Worm (Caenorhabditis elegans): Measurements from ENCODE around the gene BE10.5.

BE10.5 gene

ce11 chrIII:12788239-12788638, 18.4 kb downstream of the BE10.5 start:
- no peak for TF ChIP-seq ama-1 (optimal IDR thresholded peaks at IDR 0.05)
- TF ChIP-seq Y55F3AM.14 (GFP tag; optimal IDR thresholded peaks at IDR 0.05), result no peak
- TF ChIP-seq C34F6.9 (tag; optimal IDR thresholded peaks at IDR 0.05), result no peak
- TF ChIP-seq nhr-21 (tag; optimal IDR thresholded peaks at IDR 0.05), result no peak
- no peak for TF ChIP-seq lin-39 (tag; optimal IDR thresholded peaks at IDR 0.05)
- TF ChIP-seq nhr-11 (tag; optimal IDR thresholded peaks at IDR 0.05), result no peak
- TF ChIP-seq lin-11 (tag; optimal IDR thresholded peaks at IDR 0.05), result no peak
- TF ChIP-seq alr-1 (tag; optimal IDR thresholded peaks at IDR 0.05), result no peak
- TF ChIP-seq ztf-1 (GFP tag; conservative IDR thresholded peaks at IDR 0.05), result no peak
- no peak for TF ChIP-seq unc-39 (tag; optimal IDR thresholded peaks at IDR 0.05)
- TF ChIP-seq peb-1 (tag; optimal IDR thresholded peaks at IDR 0.05), result no peak
- TF ChIP-seq ztf-4 (tag; optimal IDR thresholded peaks at IDR 0.05), result no peak
- TF ChIP-seq snpc-4 (tag; optimal IDR thresholded peaks at IDR 0.05), result no peak
- TF ChIP-seq mab-5 (tag; optimal IDR thresholded peaks at IDR 0.05), result no peak
- no peak for TF ChIP-seq lin-13 (GFP tag; optimal IDR thresholded peaks at IDR 0.05)
- TF ChIP-seq gmeb-1 (tag; optimal IDR thresholded peaks at IDR 0.05), result no peak
- TF ChIP-seq ztf-11 (tag; optimal IDR thresholded peaks at IDR 0.05), result no peak
- TF ChIP-seq mbf-1 (tag; optimal IDR thresholded peaks at IDR 0.05), result no peak
- TF ChIP-seq ZK546.5 (tag; optimal IDR thresholded peaks at IDR 0.05), result no peak

ce11 chrIII:12785427-12785826, 21.2 kb downstream of the BE10.5 start:
- TF ChIP-seq mab-5 (tag; optimal IDR thresholded peaks at IDR 0.05), result no peak
- no peak for TF ChIP-seq unc-62 (GFP tag; optimal IDR thresholded peaks at IDR 0.05)
- TF ChIP-seq mbf-1 (tag; optimal IDR thresholded peaks at IDR 0.05), result no peak
- TF ChIP-seq elt-1 (tag; optimal IDR thresholded peaks at IDR 0.05), result no peak
- TF ChIP-seq nhr-23 (tag; optimal IDR thresholded peaks at IDR 0.05), result no peak
- no peak for TF ChIP-seq ztf-1 (GFP tag; conservative IDR thresholded peaks at IDR 0.05)
- no peak for TF ChIP-seq aly-2 (tag; optimal IDR thresholded peaks at IDR 0.05)
- TF ChIP-seq skn-1 (tag; optimal IDR thresholded peaks at IDR 0.05), result no peak
- no peak for TF ChIP-seq egl-27 (tag; optimal IDR thresholded peaks at IDR 0.05)
- no peak for TF ChIP-seq ztf-4 (tag; optimal IDR thresholded peaks at IDR 0.05)
- TF ChIP-seq ZK546.5 (tag; optimal IDR thresholded peaks at IDR 0.05), result no peak

ce11 chrIII:12784854-12785253, 21.8 kb downstream of the BE10.5 start, which contains the start of gene lgc-37:
Gene lgc-37, plus strand, starts transcription at chrIII:12785154.
- TF ChIP-seq snpc-4 (tag; optimal IDR thresholded peaks at IDR 0.05) (no peak), alr-1 (tag; optimal IDR thresholded peaks at IDR 0.05) (no peak), elt-1 (tag; optimal IDR thresholded peaks at IDR 0.05) (no peak), sma-9 (GFP tag; optimal IDR thresholded peaks at IDR 0.05) (no peak), sma-9 (tag; optimal IDR thresholded peaks at IDR 0.05) (no peak), ztf-11 (tag; optimal IDR thresholded peaks at IDR 0.05) (no peak), lin-11 (tag; optimal IDR thresholded peaks at IDR 0.05) (no peak), lsy-2 (tag; optimal IDR thresholded peaks at IDR 0.05) (no peak), nhr-11 (tag; optimal IDR thresholded peaks at IDR 0.05) (no peak), Y55F3AM.14 (GFP tag; optimal IDR thresholded peaks at IDR 0.05) (no peak), aly-2 (tag; optimal IDR thresholded peaks at IDR 0.05) (no peak), nhr-21 (tag; optimal IDR thresholded peaks at IDR 0.05) (no peak), dmd-4 (tag; optimal IDR thresholded peaks at IDR 0.05) (no peak), ama-1 (optimal IDR thresholded peaks at IDR 0.05) (no peak), nhr-12 (tag; optimal IDR thresholded peaks at IDR 0.05) (no peak), crh-2 (tag; optimal IDR thresholded peaks at IDR 0.05) (no peak), nhr-6 (tag; optimal IDR thresholded peaks at IDR 0.05) (no peak), nhr-10 (tag; optimal IDR thresholded peaks at IDR 0.05) (no peak), blmp-1 (tag; optimal IDR thresholded peaks at IDR 0.05; ENCODE audit: insufficient read depth) (no peak), mbf-1 (tag; optimal IDR thresholded peaks at IDR 0.05) (no peak)

ce11 chrIII:12783878-12784277, 22.7 kb downstream of the BE10.5 start:
- TF ChIP-seq lin-11 (tag; optimal IDR thresholded peaks at IDR 0.05) (no peak), mdl-1 (tag; optimal IDR thresholded peaks at IDR 0.05) (no peak), sma-3 (GFP tag; optimal IDR thresholded peaks at IDR 0.05) (no peak), ztf-11 (tag; optimal IDR thresholded peaks at IDR 0.05) (no peak), gmeb-1 (tag; optimal IDR thresholded peaks at IDR 0.05) (no peak), mbf-1 (tag; optimal IDR thresholded peaks at IDR 0.05) (no peak), ztf-1 (GFP tag; conservative IDR thresholded peaks at IDR 0.05) (no peak), nhr-77 (tag; optimal IDR thresholded peaks at IDR 0.05) (no peak), nhr-25 (tag; optimal IDR thresholded peaks at IDR 0.05) (no peak), R02D3.7 (tag; optimal IDR thresholded peaks at IDR 0.05) (no peak), nhr-23 (tag; optimal IDR thresholded peaks at IDR 0.05) (no peak), nhr-129 (tag; optimal IDR thresholded peaks at IDR 0.05) (no peak), elt-1 (tag; optimal IDR thresholded peaks at IDR 0.05) (no peak), F13H6.1 (tag; optimal IDR thresholded peaks at IDR 0.05) (no peak), aly-2 (tag; optimal IDR thresholded peaks at IDR 0.05) (no peak), nhr-10 (tag; optimal IDR thresholded peaks at IDR 0.05) (no peak)

Data from whole organism, L2 larva.